Worm (Caenorhabditis elegans): ENCODE data around the gene Y45F10C.6.

The Y45F10C.6 gene

DNA sequence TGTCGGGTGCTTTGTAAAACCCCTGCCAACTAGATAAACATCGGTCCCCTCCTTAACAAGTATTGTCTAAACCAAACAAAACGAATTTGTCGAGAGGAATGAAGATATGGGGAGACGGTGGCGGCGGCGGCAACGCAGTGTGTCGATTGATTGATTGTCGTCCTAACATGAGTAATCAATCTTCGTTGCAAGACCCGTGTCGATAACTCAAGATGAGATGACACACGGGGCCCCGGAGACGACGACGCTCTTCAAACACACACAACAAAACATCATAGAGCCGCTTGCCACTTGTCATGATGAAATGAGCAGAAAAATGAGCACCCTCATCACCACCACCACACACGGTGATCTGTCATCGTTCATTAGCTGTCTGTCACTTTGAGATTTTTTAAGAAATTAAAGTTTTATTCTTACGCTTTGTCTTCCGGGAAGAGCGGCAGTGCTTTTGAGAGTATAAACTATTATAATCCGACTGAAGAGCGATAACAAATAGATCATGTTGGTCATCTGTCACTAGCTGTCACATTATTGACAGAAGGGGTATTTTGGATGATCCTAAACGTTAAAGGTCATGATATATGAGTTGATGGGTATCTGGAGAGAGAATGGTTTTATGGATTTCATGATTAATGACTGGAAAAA is 43.7 kb downstream of the Y45F10C.6 start:
- no peak for TF ChIP-seq mxl-2 (GFP tag; conservative IDR thresholded peaks at IDR 0.05)
- TF ChIP-seq mes-2 (tag; optimal IDR thresholded peaks at IDR 0.05; ENCODE audit: poor library complexity, severe bottlenecking): peak; percentile 12
- no peak for TF ChIP-seq ces-1 (GFP tag; optimal IDR thresholded peaks at IDR 0.05)
- TF ChIP-seq ztf-7 (tag; optimal IDR thresholded peaks at IDR 0.05): no peak
- no peak for TF ChIP-seq mxl-3 (GFP tag; optimal IDR thresholded peaks at IDR 0.05)
- TF ChIP-seq lin-29 (GFP tag; IDR thresholded peaks at IDR 0.05): no peak
- no peak for TF ChIP-seq ceh-82 (tag; optimal IDR thresholded peaks at IDR 0.05)
- no peak for TF ChIP-seq nhr-10 (tag; optimal IDR thresholded peaks at IDR 0.05)
- peak; percentile 95 for TF ChIP-seq ceh-20 (GFP tag; IDR thresholded peaks at IDR 0.05)
- TF ChIP-seq mdt-29 (GFP tag; IDR thresholded peaks at IDR 0.05): no peak
- no peak for TF ChIP-seq daf-19 (GFP tag; conservative IDR thresholded peaks at IDR 0.05)
- no peak for TF ChIP-seq tag-97 (GFP tag; IDR thresholded peaks at IDR 0.05)
- TF ChIP-seq jun-1 (tag; optimal IDR thresholded peaks at IDR 0.05): no peak
- peak in 1 of 2 experiments; percentile 100 for TF ChIP-seq unc-62 (GFP tag; optimal IDR thresholded peaks at IDR 0.05 in 1 of 2)
- TF ChIP-seq unc-62 (tag; optimal IDR thresholded peaks at IDR 0.05): peak; percentile 82
- peak; percentile 8 for TF ChIP-seq hlh-30 (tag; optimal IDR thresholded peaks at IDR 0.05; ENCODE audit: insufficient read depth)
- TF ChIP-seq zip-2 (tag; optimal IDR thresholded peaks at IDR 0.05): no peak
- TF ChIP-seq tra-1 (GFP tag; IDR thresholded peaks at IDR 0.05): peak; percentile 37; the same call in 1 of the 2 replicates
- TF ChIP-seq skn-1 (tag; optimal IDR thresholded peaks at IDR 0.05): no peak
- no peak for TF ChIP-seq nhr-77 (tag; optimal IDR thresholded peaks at IDR 0.05)
- TF ChIP-seq zfp-2 (tag; optimal IDR thresholded peaks at IDR 0.05): no peak
- peak in 1 of 2 experiments; percentile 9 for TF ChIP-seq daf-16 (GFP tag; optimal IDR thresholded peaks at IDR 0.05)
- TF ChIP-seq daf-16 (tag; optimal IDR thresholded peaks at IDR 0.05): no peak
- TF ChIP-seq duxl-1 (tag; optimal IDR thresholded peaks at IDR 0.05; ENCODE audit: poor library complexity): no peak
- TF ChIP-seq hmg-1.1 (GFP tag; IDR thresholded peaks at IDR 0.05): 0 out of 2 replicates have a peak, but pooled peaks have one; percentile 21
- TF ChIP-seq nhr-25 (tag; optimal IDR thresholded peaks at IDR 0.05; ENCODE audit: borderline replicate concordance, insufficient read depth): no peak
- no peak for TF ChIP-seq D1046.2 (GFP tag; IDR thresholded peaks at IDR 0.05)
- TF ChIP-seq F26F4.8 (GFP tag; conservative IDR thresholded peaks at IDR 0.05): no peak
- TF ChIP-seq hlh-11 (tag; optimal IDR thresholded peaks at IDR 0.05): peak; percentile 10

DNA sequence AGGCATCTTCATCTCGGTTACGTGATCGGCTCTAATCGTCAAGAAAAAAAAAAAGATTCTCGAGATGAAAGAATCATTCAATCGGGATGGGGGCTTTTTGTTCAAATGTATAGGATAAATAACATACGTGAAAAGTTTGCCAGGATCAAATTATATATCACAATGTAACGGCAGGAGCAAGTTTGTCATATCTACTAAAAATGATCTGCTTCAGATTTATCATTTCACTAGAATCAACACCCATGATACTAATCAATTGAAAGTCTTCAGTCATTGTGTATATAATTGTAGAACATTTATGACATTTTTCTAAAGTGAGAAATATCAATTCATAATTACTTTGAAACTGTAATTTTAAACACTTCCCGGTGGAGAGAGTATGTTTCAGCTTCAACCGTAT is 44.8 kb downstream of the Y45F10C.6 start:
- no peak for TF ChIP-seq hif-1 (tag; optimal IDR thresholded peaks at IDR 0.05)
- TF ChIP-seq aha-1 (tag): peak; percentile 72
- peak in 1 of 2 experiments; percentile 61 for TF ChIP-seq unc-62 (GFP tag; optimal IDR thresholded peaks at IDR 0.05 in 1 of 2)
- TF ChIP-seq unc-62 (tag; optimal IDR thresholded peaks at IDR 0.05): no peak

DNA sequence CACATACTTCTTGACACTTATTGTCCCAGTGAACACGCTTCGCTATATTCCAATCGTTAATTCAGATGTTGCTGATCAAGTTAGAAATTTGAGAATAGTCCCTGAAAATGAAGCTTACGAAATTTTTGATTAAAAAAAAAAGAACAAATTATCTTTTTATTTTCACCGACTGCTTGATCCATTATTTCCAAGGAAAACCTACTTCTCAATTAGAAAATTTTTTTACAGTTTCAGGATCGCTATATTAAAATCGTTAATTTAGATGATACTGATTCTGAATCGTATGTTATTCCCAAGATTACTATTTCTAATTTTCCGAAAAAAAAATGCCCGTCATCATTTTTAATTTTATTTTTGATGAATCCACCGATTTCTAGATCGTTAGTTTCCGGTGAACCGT is 46.5 kb downstream of the Y45F10C.6 start, which contains the start of gene T23G4.127:
Gene T23G4.127 (minus strand): TSS at position 101 of the 400 bp plus-strand sequence.
- TF ChIP-seq nhr-11 (tag; optimal IDR thresholded peaks at IDR 0.05) (no peak), rbr-2 (tag; optimal IDR thresholded peaks at IDR 0.05) (no peak), arid-1 (GFP tag; conservative IDR thresholded peaks at IDR 0.05) (no peak), snpc-4 (tag; optimal IDR thresholded peaks at IDR 0.05) (no peak), ceh-62 (tag; optimal IDR thresholded peaks at IDR 0.05) (no peak), zfp-3 (GFP tag; conservative IDR thresholded peaks at IDR 0.05) (no peak), tra-1 (GFP tag; IDR thresholded peaks at IDR 0.05) (no peak), egl-27 (tag; optimal IDR thresholded peaks at IDR 0.05) (no peak), lin-29 (GFP tag; IDR thresholded peaks at IDR 0.05) (no peak), vab-7 (GFP tag; IDR thresholded peaks at IDR 0.05) (no peak), ZK337.2 (GFP tag; IDR thresholded peaks at IDR 0.05) (no peak), mdt-29 (GFP tag; IDR thresholded peaks at IDR 0.05) (no peak), php-3 (GFP tag; IDR thresholded peaks at IDR 0.05) (no peak), dve-1 (tag; optimal IDR thresholded peaks at IDR 0.05; ENCODE audit: insufficient read depth) (no peak), gei-8 (GFP tag; optimal IDR thresholded peaks at IDR 0.05) (no peak), R02D3.7 (tag; optimal IDR thresholded peaks at IDR 0.05) (no peak)

All from whole organism, L4 larva.